Worm (Caenorhabditis elegans): ENCODE measurements around the gene C05C8.5.
A peak's percentile ranks its signal among the peaks of the same experiment; 100 is the strongest.

Gene C05C8.5

DNA sequence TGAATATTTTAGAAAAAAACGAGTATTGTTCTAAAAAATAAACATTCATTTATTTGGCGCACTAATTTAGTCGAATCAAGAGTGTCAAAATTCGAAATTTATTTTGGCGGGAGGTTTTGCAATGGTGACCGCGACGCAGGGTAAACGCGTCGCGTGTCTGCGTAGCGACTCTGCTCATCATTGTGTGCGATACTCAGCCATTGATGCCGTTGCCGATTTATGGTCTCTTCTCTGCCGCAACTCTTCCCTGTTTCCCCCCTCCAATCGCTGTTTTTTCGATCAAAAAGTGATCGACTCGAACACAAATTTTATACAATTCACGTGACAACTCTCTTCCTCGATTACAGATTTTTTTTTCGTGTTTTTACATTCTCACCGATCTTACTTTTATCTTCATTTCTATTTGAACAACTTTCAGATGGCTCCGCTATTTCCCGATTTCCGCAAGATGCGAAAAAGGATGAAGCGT lies 38.1 kb downstream of the C05C8.5 start, which contains the start of gene F09G2.2 (continued):
- TF ChIP-seq ets-4 (GFP tag; optimal IDR thresholded peaks at IDR 0.05) (peak; percentile 42), ZK185.1 (tag; optimal IDR thresholded peaks at IDR 0.05; ENCODE audit: poor library complexity, severe bottlenecking) (peak; percentile 68), tbp1 (GFP tag; optimal IDR thresholded peaks at IDR 0.05) (peak; percentile 72), ceh-58 (GFP tag; IDR thresholded peaks at IDR 0.05) (no peak), attf-3 (GFP tag; conservative IDR thresholded peaks at IDR 0.05) (peak; percentile 73), hsf-1 (GFP tag; IDR thresholded peaks at IDR 0.05) (peak; percentile 72; the same call in 1 of the 2 replicates), nhr-27 (tag; optimal IDR thresholded peaks at IDR 0.05) (no peak), madf-10 (tag; optimal IDR thresholded peaks at IDR 0.05) (peak; percentile 78), hlh-26 (GFP tag; conservative IDR thresholded peaks at IDR 0.05) (no peak), ceh-79 (tag; optimal IDR thresholded peaks at IDR 0.05) (no peak)

DNA sequence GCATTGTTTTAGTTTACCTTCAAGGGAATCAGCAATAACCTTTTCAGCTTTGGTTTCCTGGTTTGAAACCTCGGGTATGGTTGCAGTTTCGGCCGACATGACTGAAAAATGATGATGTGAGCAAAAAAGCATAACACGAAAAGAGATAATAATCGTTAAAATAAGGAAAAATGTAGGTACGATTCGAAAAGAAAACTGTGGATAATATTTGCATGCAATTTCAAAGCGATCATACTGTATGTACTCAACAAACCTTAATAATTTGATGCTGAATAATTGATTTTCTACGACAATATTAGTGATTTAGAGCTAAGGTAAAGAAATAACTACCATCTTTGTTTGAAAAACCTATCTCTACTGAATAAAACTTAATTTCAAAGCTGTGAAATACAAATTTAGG lies 38.6 kb downstream of the C05C8.5 start, which contains the start of gene attf-2:
Gene attf-2, minus strand, starts transcription at position 101 of the 400 bp plus-strand sequence.
- no peak for TF ChIP-seq ceh-40 (GFP tag; IDR thresholded peaks at IDR 0.05)
- 0 out of 2 replicates have a peak, but pooled peaks have one; percentile 22 for TF ChIP-seq madf-3 (GFP tag; IDR thresholded peaks at IDR 0.05)
- TF ChIP-seq atf-7 (tag; optimal IDR thresholded peaks at IDR 0.05): no peak
- TF ChIP-seq chd-7 (tag; optimal IDR thresholded peaks at IDR 0.05): no peak
- no peak for TF ChIP-seq unc-130 (GFP tag; optimal IDR thresholded peaks at IDR 0.05)
- TF ChIP-seq egl-18 (GFP tag; IDR thresholded peaks at IDR 0.05): no peak

- TF ChIP-seq dpff-1 (tag; optimal IDR thresholded peaks at IDR 0.05): no peak
- TF ChIP-seq egrh-3 (GFP tag; IDR thresholded peaks at IDR 0.05): 0 out of 2 replicates have a peak, but pooled peaks have one; percentile 22
- TF ChIP-seq tbx-9 (tag; optimal IDR thresholded peaks at IDR 0.05; ENCODE audit: borderline replicate concordance): no peak
- TF ChIP-seq pbrm-1 (GFP tag; IDR thresholded peaks at IDR 0.05): 0 out of 2 replicates have a peak, but pooled peaks have one; percentile 11
- peak; percentile 66; the same call in 1 of the 2 replicates for TF ChIP-seq zfh-2 (GFP tag; conservative IDR thresholded peaks at IDR 0.05)
These were observed 39.8 kb downstream of the C05C8.5 start for ce11 chrV:7194818-7195217.

ce11 chrV:7193562-7193961 lies 41.1 kb downstream of the C05C8.5 start, which contains the start of gene F09G2.8:
Gene F09G2.8, minus strand, starts transcription at chrV:7193662.
- TF ChIP-seq tlf-1 (GFP tag; optimal IDR thresholded peaks at IDR 0.05) (no peak), gei-17 (GFP tag; optimal IDR thresholded peaks at IDR 0.05) (no peak), madf-6 (GFP tag; IDR thresholded peaks at IDR 0.05) (0 out of 2 replicates have a peak, but pooled peaks have one; percentile 11), snpc-3.4 (tag; optimal IDR thresholded peaks at IDR 0.05) (no peak), rcor-1 (GFP tag; IDR thresholded peaks at IDR 0.05) (no peak), ceh-91 (GFP tag; IDR thresholded peaks at IDR 0.05) (no peak)

DNA sequence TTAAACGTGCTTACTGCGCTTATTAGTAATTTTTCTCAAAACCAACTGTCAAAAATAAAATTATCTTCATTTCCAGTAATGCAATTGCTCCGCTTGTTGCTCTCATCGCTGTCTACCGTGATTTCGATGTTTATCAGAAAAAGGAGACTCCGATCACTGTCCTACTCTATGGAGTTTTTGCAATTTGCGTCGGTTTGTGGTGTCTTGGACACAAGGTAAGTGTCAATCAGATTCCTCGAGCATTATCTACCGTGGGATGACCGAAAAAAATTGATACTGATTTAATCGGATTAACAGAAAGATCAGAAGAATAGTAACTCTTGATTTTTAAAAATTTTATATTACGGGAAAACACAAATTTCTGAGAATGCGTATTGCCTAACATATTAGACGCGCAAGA lies 47.3 kb downstream of the C05C8.5 start:
- TF ChIP-seq nhr-80 (tag; optimal IDR thresholded peaks at IDR 0.05) (peak; percentile 55), tbx-9 (tag; optimal IDR thresholded peaks at IDR 0.05; ENCODE audit: borderline replicate concordance) (no peak)

ce11 chrV:7186599-7186998 lies 48.0 kb downstream of the C05C8.5 start:
- peak; percentile 68 for TF ChIP-seq nhr-80 (tag; optimal IDR thresholded peaks at IDR 0.05)
- no peak for TF ChIP-seq Y79H2A.3 (GFP tag; conservative IDR thresholded peaks at IDR 0.05)
- no peak for TF ChIP-seq madf-10 (tag; optimal IDR thresholded peaks at IDR 0.05)
- TF ChIP-seq snpc-4 (GFP tag; optimal IDR thresholded peaks at IDR 0.05): no peak
- TF ChIP-seq snpc-4 (tag; optimal IDR thresholded peaks at IDR 0.05): no peak
- TF ChIP-seq Y95B8A.8 (GFP tag; IDR thresholded peaks at IDR 0.05): no peak
- no peak for TF ChIP-seq nhr-27 (tag; optimal IDR thresholded peaks at IDR 0.05)
- no peak for TF ChIP-seq unc-130 (GFP tag; optimal IDR thresholded peaks at IDR 0.05)
- no peak for TF ChIP-seq cebp-1 (GFP tag; IDR thresholded peaks at IDR 0.05)
- TF ChIP-seq cebp-1 (tag; optimal IDR thresholded peaks at IDR 0.05): peak; percentile 49
- no peak for TF ChIP-seq F52B5.7 (tag; optimal IDR thresholded peaks at IDR 0.05)
- no peak for TF ChIP-seq C17E4.6 (GFP tag; IDR thresholded peaks at IDR 0.05)
- TF ChIP-seq Y53G8AR.9 (GFP tag; conservative IDR thresholded peaks at IDR 0.05): no peak

Data from whole organism, young adult.